Worm (Caenorhabditis elegans) whole organism, L1 larva: ENCODE results near the gene Y73B6BL.288.

ENCODE experiments used
- ces-1 ChIP-seq: fragments of 150-350 bp; optimal IDR thresholded peaks from 2 replicates; lab custom pipeline; 2014; ENCODE audit warnings: missing biosample characterization, missing genetic modification reagents, missing genetic modification characterization
- elt-3 ChIP-seq, 6 experiments: fragments of 150-350 bp in 1 of 6; sonication (generic microtip); optimal IDR thresholded peaks; 2 replicates each; lab custom pipeline; 2017 to 2018; ENCODE audit warnings: missing biosample characterization in 6 of 6, missing genetic modification characterization in 6 of 6, inconsistent platforms in 1 of 6
- fkh-10 ChIP-seq: sonication (generic microtip); optimal IDR thresholded peaks from 2 replicates; lab custom pipeline; 2017; ENCODE audit warnings: missing biosample characterization, missing genetic modification reagents, missing genetic modification characterization
- lin-13 ChIP-seq: fragments of 150-350 bp; optimal IDR thresholded peaks from 2 replicates; lab custom pipeline; 2014; ENCODE audit warnings: missing biosample characterization, missing genetic modification reagents, missing genetic modification characterization
- mef-2 ChIP-seq: fragments of 150-350 bp; optimal IDR thresholded peaks from 2 replicates; lab custom pipeline; 2014; ENCODE audit warnings: missing biosample characterization, missing genetic modification characterization
- nhr-11 ChIP-seq: fragments of 150-350 bp; optimal IDR thresholded peaks from 2 replicates; lab custom pipeline; 2014; ENCODE audit warnings: missing biosample characterization, missing genetic modification characterization
- nhr-12 ChIP-seq: sonication (generic microtip); optimal IDR thresholded peaks from 2 replicates; lab custom pipeline; 2017; ENCODE audit warnings: missing biosample characterization, missing genetic modification characterization
- nhr-19 ChIP-seq: fragments of 200-800 bp; sonication (Bioruptor generic); conservative IDR thresholded peaks from 2 replicates; pipeline ENCODE4 v1.3.6; 2022; ENCODE audit warnings: missing genetic modification characterization, missing compliant biosample characterization
- unc-62 ChIP-seq: fragments of 150-350 bp; optimal IDR thresholded peaks from 2 replicates; lab custom pipeline; 2014; ENCODE audit warnings: missing biosample characterization, missing genetic modification reagents, missing genetic modification characterization
- zag-1 ChIP-seq: fragments of 150-350 bp; optimal IDR thresholded peaks from 2 replicates; lab custom pipeline; 2014; ENCODE audit warnings: missing biosample characterization, missing genetic modification characterization

DNA sequence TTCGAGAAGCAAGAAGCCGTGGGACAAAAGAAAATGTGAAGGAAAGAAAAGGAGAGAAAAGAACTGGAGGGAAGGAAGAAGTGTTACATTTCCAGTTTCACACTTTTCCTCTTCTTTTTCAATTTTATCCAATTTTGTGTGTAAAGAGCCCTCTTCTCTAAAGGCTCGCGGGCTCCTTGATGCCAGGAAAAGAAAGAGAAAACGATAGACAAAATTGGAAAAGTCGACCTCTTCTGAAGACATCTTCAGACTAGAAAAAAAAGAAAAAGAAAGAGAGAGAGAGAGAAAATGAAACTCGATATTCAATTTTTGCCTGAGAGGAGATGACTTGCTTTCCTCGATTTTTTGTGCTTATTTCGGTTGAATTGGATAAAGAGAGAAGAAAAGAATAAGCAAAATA, 42.7 kb upstream of the Y73B6BL.288 start:
- no peak for TF ChIP-seq ces-1 (GFP tag; lab: Kevin White, UChicago)
- no peak for TF ChIP-seq mef-2 (tag; lab: Kevin White, UChicago)
- TF ChIP-seq fkh-10 (GFP tag; lab: Kevin White, UChicago) = peak; percentile 81
- no peak for TF ChIP-seq nhr-19 (GFP tag; lab: Robert Waterston, UW)
- TF ChIP-seq nhr-12 = no peak
- TF ChIP-seq unc-62 = no peak
- TF ChIP-seq lin-13 (GFP tag; lab: Kevin White, UChicago) = no peak
- no peak for TF ChIP-seq zag-1 (tag; lab: Kevin White, UChicago)
- TF ChIP-seq elt-3 (tag; optimal IDR thresholded peaks at IDR 0.05; lab: Kevin White, UChicago) = no peak
- no peak for TF ChIP-seq nhr-11 (tag; lab: Kevin White, UChicago)
